Fruit fly (Drosophila melanogaster): Measurements from ENCODE around the gene CG13994.

DNA sequence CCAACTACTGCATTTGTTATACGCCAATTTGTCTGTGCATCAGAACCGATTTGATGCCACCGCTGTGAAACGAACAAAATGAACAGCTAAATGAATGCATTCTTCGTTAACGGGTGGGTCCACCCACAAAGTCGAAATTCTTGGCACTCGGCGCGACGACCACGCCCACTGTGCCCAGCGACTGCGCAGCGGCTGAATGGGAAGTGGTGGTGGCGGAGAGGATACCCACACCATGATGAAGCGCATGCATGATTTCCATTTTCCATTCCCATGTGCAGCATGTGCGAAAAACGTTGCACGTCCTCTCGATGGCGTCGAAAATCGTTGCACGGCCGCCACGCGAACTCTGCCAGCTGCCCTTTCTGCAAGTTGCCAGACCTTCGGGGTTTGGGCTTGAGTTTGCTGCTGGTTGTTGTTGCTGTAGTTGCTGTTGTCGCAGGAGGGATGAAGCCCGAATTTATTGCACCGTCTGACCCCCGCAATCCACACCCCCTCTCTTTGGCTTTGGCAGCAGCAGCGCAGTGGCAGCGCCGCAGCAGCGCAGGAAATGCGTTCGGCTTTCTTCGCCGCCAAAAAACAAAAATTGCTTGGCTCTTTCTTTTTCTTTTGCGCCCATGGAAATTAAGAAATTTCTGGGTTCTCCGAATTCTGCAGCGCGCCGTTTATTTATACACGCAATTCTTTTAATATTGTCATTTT is 18.5 kb downstream of the CG13994 start:
- no peak for TF ChIP-seq CG11695 (GFP tag; IDR thresholded peaks at IDR 0.05)
- no peak for TF ChIP-seq CG32532 (GFP tag; IDR thresholded peaks at IDR 0.05)
- TF ChIP-seq trh (GFP tag; optimal IDR thresholded peaks at IDR 0.05): no peak
- TF ChIP-seq dati (GFP tag; IDR thresholded peaks at IDR 0.05): no peak

Measured in whole organism, embryonic.